Fruit fly (Drosophila melanogaster): ENCODE results near the gene CG32371.

DNA sequence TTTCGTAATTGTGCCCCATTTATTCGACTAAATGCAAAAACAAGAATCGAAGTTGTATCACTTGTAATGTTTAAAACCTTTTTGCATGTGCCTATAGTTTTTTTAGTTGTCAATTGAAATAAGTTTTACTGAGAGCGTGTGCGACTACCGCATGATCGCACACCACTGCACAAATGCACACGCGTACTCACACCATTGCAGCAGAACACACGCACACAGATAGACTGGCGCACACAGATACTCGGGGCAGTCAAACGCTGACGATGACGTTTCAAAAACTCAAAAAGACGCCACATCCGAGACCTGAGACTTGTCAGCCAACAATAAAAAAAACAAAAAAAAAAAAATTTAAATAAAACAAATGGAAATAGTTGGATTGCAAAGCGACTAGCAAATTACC is 5.4 kb upstream of the CG32371 start:
- TF ChIP-seq D1 (tag; optimal IDR thresholded peaks at IDR 0.05), result no peak
- no peak for TF ChIP-seq CG8301 (tag; optimal IDR thresholded peaks at IDR 0.05)
- no peak for TF ChIP-seq gl (tag; optimal IDR thresholded peaks at IDR 0.05)
- TF ChIP-seq CG15710 (tag; optimal IDR thresholded peaks at IDR 0.05), result no peak
- TF ChIP-seq CG34367 (tag; optimal IDR thresholded peaks at IDR 0.05), result no peak
- TF ChIP-seq rn (GFP tag; IDR thresholded peaks at IDR 0.05), result no peak

Measured in whole organism, pupa.